Fruit fly (Drosophila melanogaster): ENCODE measurements around the gene anchor.
A peak's percentile ranks its signal among the peaks of the same experiment; 100 is the strongest.

The anchor gene

DNA sequence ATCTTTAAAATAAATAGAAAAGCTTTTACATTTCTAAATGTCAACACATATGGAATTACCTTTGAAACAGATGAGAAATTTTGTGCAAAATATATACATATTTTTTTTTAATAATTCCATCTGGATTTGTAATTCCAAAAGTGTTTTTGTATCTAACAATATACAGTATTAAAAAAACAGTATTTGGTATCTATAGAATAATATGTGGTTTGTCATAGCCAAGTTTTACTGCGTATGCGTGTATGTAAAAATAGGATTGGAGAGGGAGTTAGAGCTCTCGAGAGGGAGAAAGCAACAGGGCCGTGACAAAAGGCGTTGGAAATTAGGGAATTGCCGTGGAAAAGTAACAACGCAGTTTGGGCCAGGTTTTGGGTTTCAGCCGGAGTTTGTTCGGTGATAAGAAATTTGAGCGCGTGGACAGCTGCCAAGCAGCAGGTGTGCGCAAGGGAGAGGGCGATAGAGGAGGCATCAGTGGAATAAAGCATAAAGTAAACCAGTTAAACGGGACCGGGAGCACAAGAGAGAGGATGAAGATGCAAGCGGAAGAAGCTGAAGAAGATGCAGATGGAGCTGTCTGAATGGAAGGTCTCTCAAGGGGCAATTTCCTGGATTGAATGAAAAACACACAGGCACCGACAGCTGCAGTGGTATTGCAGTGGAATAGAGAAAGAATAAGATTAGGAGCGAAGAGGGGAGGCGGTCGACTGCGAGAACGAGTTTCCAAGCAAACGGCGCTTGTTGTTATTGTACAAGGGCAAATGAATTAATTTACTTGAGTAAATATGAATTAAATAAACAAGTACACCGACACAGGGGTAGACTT lies 31.5 kb downstream of the anchor start:
- TF ChIP-seq CG7101 (tag; optimal IDR thresholded peaks at IDR 0.05) (peak; percentile 82), CG11617 (GFP tag; optimal IDR thresholded peaks at IDR 0.05) (no peak), pad (GFP tag; optimal IDR thresholded peaks at IDR 0.05) (peak; percentile 96), CG1620 (GFP tag; optimal IDR thresholded peaks at IDR 0.05) (peak; percentile 31), ovo (GFP tag; optimal IDR thresholded peaks at IDR 0.05) (peak; percentile 79), bab1 (GFP tag; optimal IDR thresholded peaks at IDR 0.05) (no peak), CG14711 (tag; optimal IDR thresholded peaks at IDR 0.05) (peak; percentile 58), tj (GFP tag; optimal IDR thresholded peaks at IDR 0.05) (peak; percentile 17), cnc (optimal IDR thresholded peaks at IDR 0.05) (no peak), cic (GFP tag; optimal IDR thresholded peaks at IDR 0.05) (peak; percentile 97), CG12768 (GFP tag; optimal IDR thresholded peaks at IDR 0.05) (peak; percentile 93), Crg-1 (GFP tag; optimal IDR thresholded peaks at IDR 0.05) (peak; percentile 68), toe (GFP tag; optimal IDR thresholded peaks at IDR 0.05) (peak; percentile 44), Hr96 (GFP tag; optimal IDR thresholded peaks at IDR 0.05) (no peak), CG7045 (GFP tag; optimal IDR thresholded peaks at IDR 0.05) (peak; percentile 82), CG33017 (tag; optimal IDR thresholded peaks at IDR 0.05) (peak; percentile 69), Clk (GFP tag; optimal IDR thresholded peaks at IDR 0.05) (peak; percentile 90), kay (GFP tag; ENCODE audit: borderline replicate concordance) (peak; percentile 91), CG5204 (GFP tag; optimal IDR thresholded peaks at IDR 0.05) (no peak), Mnt (GFP tag; optimal IDR thresholded peaks at IDR 0.05) (peak; percentile 58)

DNA sequence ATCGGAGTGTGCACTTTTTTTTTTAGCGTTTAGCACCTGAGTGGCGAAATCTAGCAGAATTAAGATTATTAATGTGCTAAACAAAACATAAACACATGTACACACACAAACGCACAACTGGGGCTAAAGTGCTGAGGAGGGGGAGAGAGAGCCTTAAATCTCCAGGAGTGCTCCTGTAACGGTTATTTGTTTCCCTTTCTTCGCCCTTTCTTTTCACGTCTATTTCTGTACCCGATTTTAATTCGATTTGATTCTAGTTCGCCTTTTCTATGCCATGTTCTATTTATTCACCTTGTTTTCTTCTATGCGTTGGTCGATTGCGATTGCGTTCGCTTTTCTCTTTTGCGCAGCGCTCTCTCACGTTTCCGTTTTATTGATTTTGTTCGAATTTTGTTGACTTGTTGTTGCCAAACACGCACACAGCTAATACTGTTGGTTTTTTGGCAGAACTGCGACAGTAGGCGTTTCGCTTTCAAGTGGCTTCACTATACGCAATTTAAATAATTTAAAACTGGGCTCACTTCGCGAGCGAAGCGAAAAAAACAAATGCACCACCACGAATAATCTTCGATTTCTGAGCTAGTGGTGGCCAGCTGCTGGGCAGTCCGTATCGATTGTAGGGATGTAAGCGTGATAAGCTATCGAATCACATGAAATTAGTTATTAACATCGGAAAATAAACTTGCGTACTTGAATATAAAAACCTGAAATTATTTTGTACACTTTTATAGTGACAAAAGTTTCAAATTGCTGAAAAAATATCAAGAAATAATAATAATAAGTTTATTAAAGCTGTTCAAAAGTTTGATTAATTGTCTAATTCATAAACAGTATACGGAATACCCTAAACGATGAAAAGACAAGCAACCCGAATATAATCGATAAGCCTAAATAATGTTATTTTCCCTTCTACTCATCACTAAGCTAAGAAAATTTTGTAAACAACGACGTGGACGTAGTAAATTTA lies 32.4 kb downstream of the anchor start, which contains the start of the genes Krn, Ndfip and CG7484:
Krn (minus strand) TSS at position 580 of the 967 bp plus-strand sequence.
Ndfip (minus strand) TSS at position 580 of the 967 bp plus-strand sequence.
CG7484 (plus strand) TSS at position 917 of the 967 bp plus-strand sequence.
- peak; percentile 89 for TF ChIP-seq CG7045 (GFP tag; optimal IDR thresholded peaks at IDR 0.05)
- TF ChIP-seq CG12768 (GFP tag; optimal IDR thresholded peaks at IDR 0.05): peak; percentile 92
- TF ChIP-seq Crg-1 (GFP tag; optimal IDR thresholded peaks at IDR 0.05): peak; percentile 87
- TF ChIP-seq toe (GFP tag; optimal IDR thresholded peaks at IDR 0.05): peak; percentile 95
- TF ChIP-seq Hr96 (GFP tag; optimal IDR thresholded peaks at IDR 0.05): peak; percentile 91
- peak; percentile 69 for TF ChIP-seq tj (GFP tag; optimal IDR thresholded peaks at IDR 0.05)
- TF ChIP-seq cic (GFP tag; optimal IDR thresholded peaks at IDR 0.05): peak; percentile 52
- TF ChIP-seq CG14711 (tag; optimal IDR thresholded peaks at IDR 0.05): peak; percentile 88
- peak; percentile 94 for TF ChIP-seq kay (GFP tag; ENCODE audit: borderline replicate concordance)
- TF ChIP-seq CG7101 (tag; optimal IDR thresholded peaks at IDR 0.05): peak; percentile 95
- peak; percentile 93 for TF ChIP-seq CG1620 (GFP tag; optimal IDR thresholded peaks at IDR 0.05)
- peak; percentile 95 for TF ChIP-seq bab1 (GFP tag; optimal IDR thresholded peaks at IDR 0.05)
- peak; percentile 81 for TF ChIP-seq ovo (GFP tag; optimal IDR thresholded peaks at IDR 0.05)
- peak; percentile 93 for TF ChIP-seq CG11617 (GFP tag; optimal IDR thresholded peaks at IDR 0.05)
- peak; percentile 92 for TF ChIP-seq CG5204 (GFP tag; optimal IDR thresholded peaks at IDR 0.05)
- TF ChIP-seq CG33017 (tag; optimal IDR thresholded peaks at IDR 0.05): peak; percentile 91
- TF ChIP-seq Clk (GFP tag; optimal IDR thresholded peaks at IDR 0.05): peak; percentile 89
- no peak for TF ChIP-seq cnc (optimal IDR thresholded peaks at IDR 0.05)
- TF ChIP-seq Mnt (GFP tag; optimal IDR thresholded peaks at IDR 0.05): peak; percentile 67
- TF ChIP-seq pad (GFP tag; optimal IDR thresholded peaks at IDR 0.05): peak; percentile 93

dm6 chr3L:17654668-17655050 lies 33.0 kb downstream of the anchor start:
- TF ChIP-seq cnc (optimal IDR thresholded peaks at IDR 0.05) (no peak), kay (GFP tag; ENCODE audit: borderline replicate concordance) (peak; percentile 91)

- TF ChIP-seq ovo (GFP tag; optimal IDR thresholded peaks at IDR 0.05) (peak; percentile 52), CG5204 (GFP tag; optimal IDR thresholded peaks at IDR 0.05) (no peak), CG12768 (GFP tag; optimal IDR thresholded peaks at IDR 0.05) (peak; percentile 39), tj (GFP tag; optimal IDR thresholded peaks at IDR 0.05) (no peak), toe (GFP tag; optimal IDR thresholded peaks at IDR 0.05) (peak; percentile 26), cic (GFP tag; optimal IDR thresholded peaks at IDR 0.05) (peak; percentile 43), CG11617 (GFP tag; optimal IDR thresholded peaks at IDR 0.05) (peak; percentile 6), kay (GFP tag; ENCODE audit: borderline replicate concordance) (peak; percentile 64), CG7045 (GFP tag; optimal IDR thresholded peaks at IDR 0.05) (peak; percentile 36), pad (GFP tag; optimal IDR thresholded peaks at IDR 0.05) (peak; percentile 10), Crg-1 (GFP tag; optimal IDR thresholded peaks at IDR 0.05) (peak; percentile 45)
These were observed 34.2 kb downstream of the anchor start for dm6 chr3L:17655837-17656308.

dm6 chr3L:17656716-17657395 lies 35.2 kb downstream of the anchor start:
- TF ChIP-seq CG12768 (GFP tag; optimal IDR thresholded peaks at IDR 0.05) (peak; percentile 14), CG11617 (GFP tag; optimal IDR thresholded peaks at IDR 0.05) (no peak), CG14711 (tag; optimal IDR thresholded peaks at IDR 0.05) (no peak), ovo (GFP tag; optimal IDR thresholded peaks at IDR 0.05) (no peak), kay (GFP tag; ENCODE audit: borderline replicate concordance) (peak; percentile 20), CG7101 (tag; optimal IDR thresholded peaks at IDR 0.05) (no peak), cic (GFP tag; optimal IDR thresholded peaks at IDR 0.05) (no peak)
